Worm (Caenorhabditis elegans) whole organism, L4 larva: ENCODE results near the gene srv-32.

Experiments
- F26F4.8 ChIP-seq: fragments of 200-800 bp; sonication (Bioruptor generic); conservative IDR thresholded peaks from 2 replicates; pipeline ENCODE4 v1.3.6; 2022; ENCODE audit warnings: missing genetic modification characterization, missing compliant biosample characterization
- T20F7.1 ChIP-seq: fragments of 200-800 bp; sonication (Bioruptor generic); optimal IDR thresholded peaks from 2 replicates; lab custom pipeline; 2018; ENCODE audit warnings: mild to moderate bottlenecking, missing genetic modification characterization, missing compliant biosample characterization
- Y48G9A.11 ChIP-seq: fragments of 200-800 bp; sonication (Bioruptor generic); IDR thresholded peaks from 2 replicates; pipeline ENCODE4 v1.3.6; 2022; ENCODE audit warnings: missing genetic modification reagents, missing genetic modification characterization, missing compliant biosample characterization
- ZK337.2 ChIP-seq: fragments of 200-800 bp; sonication (Bioruptor generic); IDR thresholded peaks from 2 replicates; pipeline ENCODE4 v1.3.6; 2022; ENCODE audit warnings: missing genetic modification reagents, missing genetic modification characterization, missing compliant biosample characterization
- aly-2 ChIP-seq: sonication (generic microtip); optimal IDR thresholded peaks from 2 replicates; lab custom pipeline; 2018; ENCODE audit warnings: missing biosample characterization, missing genetic modification characterization
- ama-1 ChIP-seq: fragments of 150-350 bp; optimal IDR thresholded peaks from 2 replicates; lab custom pipeline; 2014; ENCODE audit warnings: inconsistent platforms, mixed read lengths
- arid-1 ChIP-seq: fragments of 200-800 bp; sonication (Bioruptor generic); conservative IDR thresholded peaks from 2 replicates; pipeline ENCODE4 v1.3.6; 2022; ENCODE audit warnings: missing genetic modification reagents, missing genetic modification characterization, missing compliant biosample characterization
- ceh-32 ChIP-seq: sonication (generic microtip); optimal IDR thresholded peaks from 2 replicates; lab custom pipeline; 2016; ENCODE audit warnings: mild to moderate bottlenecking, missing genetic modification characterization, missing compliant biosample characterization; ENCODE audit not compliant: poor library complexity
- ceh-44 ChIP-seq: fragments of 200-800 bp; sonication (Bioruptor generic); IDR thresholded peaks from 2 replicates; pipeline ENCODE4 v1.3.6; 2022; ENCODE audit warnings: missing genetic modification reagents, missing genetic modification characterization, missing compliant biosample characterization
- cey-2 ChIP-seq: sonication (generic microtip); optimal IDR thresholded peaks from 3 replicates; lab custom pipeline; 2017; ENCODE audit warnings: missing genetic modification characterization, mild to moderate bottlenecking, missing compliant biosample characterization, antibody characterized with exemption, borderline replicate concordance; ENCODE audit not compliant: insufficient read depth
- daf-8 ChIP-seq: fragments of 200-800 bp; sonication (Bioruptor generic); IDR thresholded peaks from 2 replicates; pipeline ENCODE4 v1.3.6; 2022; ENCODE audit warnings: missing genetic modification characterization, missing compliant biosample characterization
- dmd-8 ChIP-seq: fragments of 200-800 bp; sonication (Bioruptor generic); IDR thresholded peaks from 2 replicates; pipeline ENCODE4 v1.3.6; 2022; ENCODE audit warnings: missing genetic modification characterization, missing compliant biosample characterization
- dpl-1 ChIP-seq: fragments of 150-350 bp; optimal IDR thresholded peaks from 2 replicates; lab custom pipeline; 2014; ENCODE audit warnings: missing biosample characterization, missing genetic modification reagents, missing genetic modification characterization
- dve-1 ChIP-seq: sonication (generic microtip); optimal IDR thresholded peaks from 2 replicates; lab custom pipeline; 2017; ENCODE audit warnings: antibody characterized with exemption, mild to moderate bottlenecking, missing genetic modification characterization, missing compliant biosample characterization; ENCODE audit not compliant: insufficient read depth
- hif-1 ChIP-seq, 2 experiments: sonication (generic microtip); optimal IDR thresholded peaks; 2 replicates each; lab custom pipeline; 2016 to 2017; ENCODE audit warnings: missing compliant biosample characterization in 2 of 2, missing genetic modification characterization in 2 of 2, missing genetic modification reagents in 2 of 2, missing genotype in 2 of 2, mild to moderate bottlenecking in 1 of 2
- hlh-11 ChIP-seq: fragments of 200-800 bp; sonication (Bioruptor generic); optimal IDR thresholded peaks from 2 replicates; lab custom pipeline; 2018; ENCODE audit warnings: mild to moderate bottlenecking, missing genetic modification characterization, missing compliant biosample characterization
- hlh-30 ChIP-seq: sonication (generic microtip); optimal IDR thresholded peaks from 2 replicates; lab custom pipeline; 2017; ENCODE audit warnings: antibody characterized with exemption, mild to moderate bottlenecking, missing genetic modification characterization, missing compliant biosample characterization; ENCODE audit not compliant: insufficient read depth
- hmg-1.1 ChIP-seq: fragments of 200-800 bp; sonication (Bioruptor generic); IDR thresholded peaks from 2 replicates; pipeline ENCODE4 v1.3.6; 2022; ENCODE audit warnings: missing genetic modification reagents, missing genetic modification characterization, missing compliant biosample characterization
- jun-1 ChIP-seq: fragments of 150-350 bp; optimal IDR thresholded peaks from 2 replicates; lab custom pipeline; 2014; ENCODE audit warnings: missing biosample characterization, missing genetic modification reagents, missing genetic modification characterization
- lin-1 ChIP-seq: fragments of 200-800 bp; sonication (Bioruptor generic); IDR thresholded peaks from 2 replicates; pipeline ENCODE4 v1.3.6; 2022; ENCODE audit warnings: missing genetic modification reagents, missing genetic modification characterization, missing compliant biosample characterization
- lin-29 ChIP-seq: fragments of 200-800 bp; sonication (Bioruptor generic); IDR thresholded peaks from 2 replicates; pipeline ENCODE4 v1.3.6; 2022; ENCODE audit warnings: missing genetic modification reagents, missing genetic modification characterization, missing compliant biosample characterization
- lin-39 ChIP-seq: fragments of 150-350 bp; optimal IDR thresholded peaks from 2 replicates; lab custom pipeline; 2014; ENCODE audit warnings: missing biosample characterization, missing genetic modification reagents, missing genetic modification characterization
- lir-3 ChIP-seq: sonication (generic microtip); optimal IDR thresholded peaks from 2 replicates; lab custom pipeline; 2016; ENCODE audit warnings: mild to moderate bottlenecking, missing genetic modification characterization, missing compliant biosample characterization
- lsy-2 ChIP-seq, 2 experiments: fragments of 150-350 bp in 1 of 2; sonication (generic microtip) in 1 of 2; optimal IDR thresholded peaks; 2 replicates each; lab custom pipeline; 2014 to 2017; ENCODE audit warnings: missing biosample characterization in 2 of 2, missing genetic modification characterization in 2 of 2
- madf-9 ChIP-seq: fragments of 200-800 bp; sonication (Bioruptor generic); conservative IDR thresholded peaks from 2 replicates; pipeline ENCODE4 v1.3.6; 2022; ENCODE audit warnings: missing genetic modification reagents, missing genetic modification characterization, missing compliant biosample characterization
- mdl-1 ChIP-seq, 2 experiments: fragments of 150-350 bp in 1 of 2; sonication (generic microtip) in 1 of 2; optimal IDR thresholded peaks; 2 replicates each; lab custom pipeline; 2014 to 2017; ENCODE audit warnings: missing biosample characterization in 2 of 2, missing genetic modification characterization in 2 of 2
- mdt-29 ChIP-seq: fragments of 200-800 bp; sonication (Bioruptor generic); IDR thresholded peaks from 2 replicates; pipeline ENCODE4 v1.3.6; 2022; ENCODE audit warnings: missing genetic modification reagents, missing genetic modification characterization, missing compliant biosample characterization
- mes-2 ChIP-seq: sonication (generic microtip); optimal IDR thresholded peaks from 2 replicates; lab custom pipeline; 2016; ENCODE audit warnings: missing genotype, mild to moderate bottlenecking, missing genetic modification characterization, missing compliant biosample characterization; ENCODE audit not compliant: poor library complexity, severe bottlenecking
- mxl-3 ChIP-seq: fragments of 200-800 bp; sonication (Bioruptor generic); optimal IDR thresholded peaks from 2 replicates; lab custom pipeline; 2018; ENCODE audit warnings: mild to moderate bottlenecking, missing genetic modification characterization, missing compliant biosample characterization
- nhr-11 ChIP-seq: fragments of 150-350 bp; optimal IDR thresholded peaks from 2 replicates; lab custom pipeline; 2014; ENCODE audit warnings: missing biosample characterization, missing genetic modification characterization
- nhr-28 ChIP-seq: fragments of 150-350 bp; optimal IDR thresholded peaks from 2 replicates; lab custom pipeline; 2014; ENCODE audit warnings: missing biosample characterization, missing genetic modification characterization
- nhr-41 ChIP-seq: fragments of 200-800 bp; sonication (Bioruptor generic); IDR thresholded peaks from 2 replicates; pipeline ENCODE4 v1.3.6; 2022; ENCODE audit warnings: missing genetic modification reagents, missing genetic modification characterization, missing compliant biosample characterization
- nhr-48 ChIP-seq: sonication (generic microtip); optimal IDR thresholded peaks from 2 replicates; lab custom pipeline; 2016; ENCODE audit warnings: mild to moderate bottlenecking, missing genetic modification characterization, missing compliant biosample characterization
- nhr-76 ChIP-seq: fragments of 150-350 bp; optimal IDR thresholded peaks from 2 replicates; lab custom pipeline; 2014; ENCODE audit warnings: missing biosample characterization, missing genetic modification characterization
- pha-4 ChIP-seq, 2 experiments: fragments of 150-350 bp in 1 of 2; fragments of 200-800 bp in 1 of 2; sonication (Bioruptor generic) in 1 of 2; IDR thresholded peaks in 1 of 2; optimal IDR thresholded peaks in 1 of 2; 2 replicates each; pipeline versions ENCODE4 v1.3.6 to Lab custom; 2014 to 2022; ENCODE audit warnings: missing genetic modification characterization in 2 of 2, missing genetic modification reagents in 2 of 2, missing biosample characterization in 1 of 2, missing compliant biosample characterization in 1 of 2
- sdz-12 ChIP-seq: fragments of 200-800 bp; sonication (Bioruptor generic); optimal IDR thresholded peaks from 2 replicates; lab custom pipeline; 2018; ENCODE audit warnings: mild to moderate bottlenecking, missing genetic modification characterization, missing compliant biosample characterization
- snpc-1.2 ChIP-seq: fragments of 200-800 bp; sonication (Bioruptor generic); IDR thresholded peaks from 2 replicates; pipeline ENCODE4 v1.3.6; 2022; ENCODE audit warnings: missing genetic modification reagents, missing genetic modification characterization, missing compliant biosample characterization
- spr-3 ChIP-seq: fragments of 200-800 bp; sonication (Bioruptor generic); optimal IDR thresholded peaks from 2 replicates; lab custom pipeline; 2018; ENCODE audit warnings: mild to moderate bottlenecking, missing genetic modification characterization, missing compliant biosample characterization
- tag-97 ChIP-seq: fragments of 200-800 bp; sonication (Bioruptor generic); IDR thresholded peaks from 2 replicates; pipeline ENCODE4 v1.3.6; 2022; ENCODE audit warnings: missing genetic modification characterization, missing compliant biosample characterization
- unc-130 ChIP-seq: sonication (generic microtip); optimal IDR thresholded peaks from 2 replicates; lab custom pipeline; 2016; ENCODE audit warnings: missing genetic modification reagents, missing genetic modification characterization, missing compliant biosample characterization
- unc-39 ChIP-seq: sonication (generic microtip); optimal IDR thresholded peaks from 2 replicates; lab custom pipeline; 2017; ENCODE audit warnings: missing biosample characterization, missing genetic modification characterization
- vab-7 ChIP-seq: fragments of 200-800 bp; sonication (Bioruptor generic); IDR thresholded peaks from 2 replicates; pipeline ENCODE4 v1.3.6; 2022; ENCODE audit warnings: missing genetic modification reagents, missing genetic modification characterization, missing compliant biosample characterization
- zag-1 ChIP-seq: fragments of 150-350 bp; optimal IDR thresholded peaks from 2 replicates; lab custom pipeline; 2014; ENCODE audit warnings: missing biosample characterization, missing genetic modification characterization
- zfp-2 ChIP-seq: sonication (generic microtip); optimal IDR thresholded peaks from 2 replicates; lab custom pipeline; 2016; ENCODE audit warnings: mild to moderate bottlenecking, missing genetic modification characterization, missing compliant biosample characterization
- zfp-3 ChIP-seq: fragments of 200-800 bp; sonication (Bioruptor generic); conservative IDR thresholded peaks from 2 replicates; pipeline ENCODE4 v1.3.6; 2022; ENCODE audit warnings: missing genetic modification reagents, missing genetic modification characterization, missing compliant biosample characterization
- zip-11 ChIP-seq: fragments of 200-800 bp; sonication (Bioruptor generic); IDR thresholded peaks from 2 replicates; pipeline ENCODE4 v1.3.6; 2022; ENCODE audit warnings: missing genetic modification characterization, missing compliant biosample characterization

Gene srv-32

DNA sequence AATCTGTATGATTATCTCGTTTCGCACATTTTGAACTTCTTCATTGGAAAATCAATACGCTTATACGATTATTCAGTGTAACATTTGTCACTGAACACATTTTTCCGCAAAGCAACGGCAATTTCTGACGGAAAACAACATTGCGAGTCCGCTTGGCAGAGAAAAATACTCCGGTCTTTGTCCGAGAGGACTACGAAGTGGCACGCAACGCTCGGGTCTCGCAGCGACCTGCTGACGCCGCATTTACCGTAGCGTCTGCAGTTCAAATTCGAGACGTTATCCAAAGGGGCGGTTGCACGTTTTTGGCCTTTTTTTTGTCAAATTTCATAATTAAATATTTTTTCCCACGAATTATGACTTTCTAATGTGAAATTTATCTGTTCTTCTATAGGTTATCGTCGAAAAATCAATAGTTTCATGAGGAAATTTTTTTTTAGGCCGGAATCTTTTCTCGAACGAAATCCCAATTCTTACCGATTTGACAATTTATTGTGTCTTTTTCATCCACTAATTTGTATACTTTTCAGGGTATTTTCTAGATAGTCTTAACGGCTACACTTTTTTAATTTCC, 41.7 kb upstream of the srv-32 start, which contains the start of gene sqd-1 (continued):
- TF ChIP-seq snpc-1.2 (GFP tag; lab: Robert Waterston, UW) (peak; percentile 96), lin-39 (no peak), nhr-41 (GFP tag; lab: Robert Waterston, UW) (peak; percentile 48; the same call in 1 of the 2 replicates), dve-1 (tag; lab: Kevin White, UChicago) (peak; percentile 99), vab-7 (GFP tag; lab: Robert Waterston, UW) (peak; percentile 90), F26F4.8 (GFP tag; lab: Robert Waterston, UW) (no peak), hlh-30 (tag; lab: Kevin White, UChicago) (peak; percentile 92), ceh-32 (peak; percentile 79)
- TF ChIP-seq, all 104 proteins: peak for 84

DNA sequence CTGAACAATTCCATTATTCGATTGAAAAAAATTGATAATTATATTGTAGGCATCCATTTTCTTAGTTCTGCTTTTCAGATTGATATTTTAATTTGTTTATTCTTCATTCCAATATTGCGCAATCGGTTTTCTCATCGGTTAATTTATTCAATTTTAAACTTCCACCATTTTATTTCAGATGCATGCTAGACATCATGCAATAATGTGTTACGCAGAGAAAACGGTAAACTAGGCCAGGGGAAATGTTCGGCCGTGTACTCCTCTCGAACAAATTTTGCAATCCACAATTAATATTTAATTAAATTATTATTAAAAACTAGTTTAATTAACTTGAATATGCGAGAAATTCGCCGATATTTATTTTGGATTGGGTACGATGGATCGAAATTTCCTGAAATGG, 39.6 kb upstream of the srv-32 start, which contains the start of gene Y73B6BL.29:
TSS of gene Y73B6BL.29 (plus strand) at position 263 of the 400 bp plus-strand sequence.
- TF ChIP-seq mes-2 (tag; lab: Kevin White, UChicago) (peak; percentile 100), zfp-2 (tag; lab: Kevin White, UChicago) (peak; percentile 88), ceh-32 (peak; percentile 58), pha-4 (GFP tag; IDR thresholded peaks at IDR 0.05; lab: Robert Waterston, UW) (peak; percentile 78; the same call in 1 of the 2 replicates), pha-4 (tag; optimal IDR thresholded peaks at IDR 0.05; lab: Kevin White, UChicago) (peak; percentile 14), sdz-12 (peak; percentile 90), zip-11 (GFP tag; lab: Robert Waterston, UW) (no peak), tag-97 (GFP tag; lab: Robert Waterston, UW) (0 out of 2 replicates have a peak, but pooled peaks have one; percentile 62), ama-1 (lab: Kevin White, UChicago) (no peak), madf-9 (peak; percentile 86), lin-1 (peak; percentile 29; the same call in 1 of the 2 replicates), hif-1 (tag; optimal IDR thresholded peaks at IDR 0.05; lab: Kevin White, UChicago) (peak in 1 of 2 experiments; percentile 96), zfp-3 (no peak; the same call in 1 of the 2 replicates), mdt-29 (GFP tag; lab: Robert Waterston, UW) (no peak; the same call in 1 of the 2 replicates), mdl-1 (tag; optimal IDR thresholded peaks at IDR 0.05; lab: Kevin White, UChicago) (peak in 1 of 2 experiments; percentile 44), hlh-30 (tag; lab: Kevin White, UChicago) (peak; percentile 68), dpl-1 (GFP tag; lab: Kevin White, UChicago) (peak; percentile 99), nhr-48 (tag; lab: Kevin White, UChicago) (peak; percentile 42), jun-1 (tag; lab: Kevin White, UChicago) (no peak), nhr-11 (no peak), ZK337.2 (GFP tag; lab: Robert Waterston, UW) (peak; percentile 91), mxl-3 (GFP tag; lab: Kevin White, UChicago) (peak; percentile 51), cey-2 (no peak), unc-39 (no peak), Y48G9A.11 (peak; percentile 85), nhr-28 (peak; percentile 60), hmg-1.1 (GFP tag; lab: Robert Waterston, UW) (peak; percentile 74), daf-8 (GFP tag; lab: Robert Waterston, UW) (no peak), nhr-76 (no peak), lin-29 (GFP tag; lab: Robert Waterston, UW) (no peak), zag-1 (tag; lab: Kevin White, UChicago) (no peak), unc-130 (GFP tag; lab: Kevin White, UChicago) (peak; percentile 95), T20F7.1 (GFP tag; lab: Kevin White, UChicago) (peak; percentile 71), spr-3 (GFP tag; lab: Kevin White, UChicago) (no peak), lsy-2 (tag; optimal IDR thresholded peaks at IDR 0.05; lab: Kevin White, UChicago) (peak; percentile 68 to 96), lir-3 (tag; lab: Kevin White, UChicago) (peak; percentile 35), dmd-8 (GFP tag; lab: Robert Waterston, UW) (no peak), ceh-44 (peak; percentile 93), aly-2 (tag; lab: Kevin White, UChicago) (no peak), arid-1 (GFP tag; lab: Robert Waterston, UW) (peak; percentile 72), hlh-11 (tag; lab: Kevin White, UChicago) (peak; percentile 71)
